Worm (Caenorhabditis elegans): ENCODE results near the gene clc-17.
A peak's percentile ranks its signal among the peaks of the same experiment; 100 is the strongest.

DNA sequence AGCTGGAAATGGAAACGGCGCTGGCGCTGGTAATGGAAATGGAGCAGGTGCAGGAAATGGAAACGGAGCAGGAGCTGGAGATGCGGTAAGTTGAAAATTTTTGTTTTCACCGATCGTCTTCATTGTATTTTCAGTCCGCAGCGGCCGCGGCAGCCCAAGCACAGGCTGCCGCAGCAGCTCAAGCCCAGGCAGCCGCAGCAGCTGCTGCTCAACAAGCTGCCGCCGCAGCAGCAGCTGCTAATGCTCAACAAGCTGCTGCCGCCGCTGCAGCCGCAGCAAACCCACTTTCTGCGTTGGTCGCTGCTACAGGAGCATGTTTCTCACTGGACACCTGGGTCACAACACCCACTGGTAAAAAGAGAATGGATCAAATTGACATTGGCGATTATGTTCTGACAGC lies 7.2 kb downstream of the clc-17 start:
- TF ChIP-seq F10E7.11 (tag; optimal IDR thresholded peaks at IDR 0.05) (no peak), ceh-100 (GFP tag; IDR thresholded peaks at IDR 0.05) (no peak), athp-1 (tag; optimal IDR thresholded peaks at IDR 0.05) (no peak), egrh-3 (GFP tag; IDR thresholded peaks at IDR 0.05) (peak; percentile 95), unc-62 (GFP tag; optimal IDR thresholded peaks at IDR 0.05) (no peak), Y95B8A.8 (GFP tag; IDR thresholded peaks at IDR 0.05) (no peak), hsf-1 (GFP tag; IDR thresholded peaks at IDR 0.05) (no peak), egl-44 (GFP tag; IDR thresholded peaks at IDR 0.05) (no peak)
